Worm (Caenorhabditis elegans): ENCODE measurements around the gene C45G7.4.

DNA sequence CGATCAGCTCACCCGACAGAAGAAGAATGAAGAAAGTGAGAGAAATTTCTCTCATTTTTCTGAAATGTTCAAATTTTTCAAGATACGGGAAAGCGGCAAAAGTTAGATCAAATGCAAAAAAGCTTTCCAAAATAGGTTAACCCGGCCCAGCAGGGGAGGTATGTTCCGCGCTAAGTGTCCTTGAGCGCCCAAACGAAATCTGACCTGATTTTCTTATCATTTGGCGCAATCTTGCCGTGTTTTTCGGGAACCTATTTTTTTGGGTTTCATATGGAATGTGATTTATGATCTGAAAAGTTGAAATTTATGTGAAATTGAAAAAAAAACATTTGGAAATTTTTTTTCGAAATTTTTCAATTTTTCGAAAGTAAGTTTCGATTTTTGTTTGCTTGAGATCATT, 30.5 kb downstream of the C45G7.4 start, which contains the start of gene cdh-10:
- no peak for TF ChIP-seq ets-4 (tag; optimal IDR thresholded peaks at IDR 0.05)
- no peak for TF ChIP-seq K02D7.2 (tag; optimal IDR thresholded peaks at IDR 0.05)
- no peak for TF ChIP-seq tbx-2 (tag; optimal IDR thresholded peaks at IDR 0.05)
- no peak for TF ChIP-seq unc-86 (tag; optimal IDR thresholded peaks at IDR 0.05)
- no peak for TF ChIP-seq pha-2 (tag; optimal IDR thresholded peaks at IDR 0.05)
- no peak for TF ChIP-seq Y22D7AL.16 (tag; optimal IDR thresholded peaks at IDR 0.05)
- TF ChIP-seq ceh-6 (GFP tag; optimal IDR thresholded peaks at IDR 0.05): no peak
- no peak for TF ChIP-seq dmd-4 (tag; optimal IDR thresholded peaks at IDR 0.05; ENCODE audit: borderline replicate concordance)
- no peak for TF ChIP-seq pat-9 (tag; optimal IDR thresholded peaks at IDR 0.05)
- TF ChIP-seq sdc-2 (tag; optimal IDR thresholded peaks at IDR 0.05): no peak
- TF ChIP-seq lin-11 (tag; optimal IDR thresholded peaks at IDR 0.05): no peak
- TF ChIP-seq hlh-8 (tag; optimal IDR thresholded peaks at IDR 0.05): no peak
- no peak for TF ChIP-seq che-1 (tag; optimal IDR thresholded peaks at IDR 0.05)

Measured in whole organism, late embryonic.